Worm (Caenorhabditis elegans) whole organism, L1 larva: ENCODE data around the gene fbxc-45.

Source experiments
- Y116A8C.19 ChIP-seq: sonication (generic microtip); optimal IDR thresholded peaks from 2 replicates; lab custom pipeline; 2016; ENCODE audit warnings: missing compliant biosample characterization, missing genetic modification characterization, borderline replicate concordance
- aha-1 ChIP-seq: fragments of 150-350 bp; optimal IDR thresholded peaks from 2 replicates; lab custom pipeline; 2014; ENCODE audit warnings: missing biosample characterization, missing genetic modification characterization
- alr-1 ChIP-seq: fragments of 200-800 bp; sonication (Bioruptor generic); optimal IDR thresholded peaks from 2 replicates; lab custom pipeline; 2018; ENCODE audit warnings: borderline replicate concordance, mild to moderate bottlenecking, missing genetic modification characterization, missing compliant biosample characterization
- blmp-1 ChIP-seq: fragments of 150-350 bp; optimal IDR thresholded peaks from 2 replicates; lab custom pipeline; 2014; ENCODE audit warnings: missing biosample characterization, missing genetic modification characterization
- ceh-63 ChIP-seq: fragments of 200-800 bp; sonication (Bioruptor generic); optimal IDR thresholded peaks from 2 replicates; lab custom pipeline; 2018; ENCODE audit warnings: mild to moderate bottlenecking, missing genetic modification characterization, missing compliant biosample characterization
- ceh-82 ChIP-seq, 3 experiments: fragments of 150-350 bp in 1 of 3; sonication (generic microtip) in 2 of 3; optimal IDR thresholded peaks; 2 replicates each; lab custom pipeline; 2014 to 2017; ENCODE audit warnings: missing biosample characterization in 3 of 3, missing genetic modification characterization in 3 of 3
- ceh-88 ChIP-seq: fragments of 200-800 bp; sonication (Bioruptor generic); IDR thresholded peaks from 2 replicates; pipeline ENCODE4 v1.3.6; 2022; ENCODE audit warnings: missing genetic modification characterization, missing compliant biosample characterization
- ceh-90 ChIP-seq: sonication (generic microtip); optimal IDR thresholded peaks from 2 replicates; lab custom pipeline; 2016; ENCODE audit warnings: missing genetic modification characterization, missing compliant biosample characterization
- ces-1 ChIP-seq: fragments of 150-350 bp; optimal IDR thresholded peaks from 2 replicates; lab custom pipeline; 2014; ENCODE audit warnings: missing biosample characterization, missing genetic modification reagents, missing genetic modification characterization
- efl-1 ChIP-seq, 4 experiments: fragments of 150-350 bp; optimal IDR thresholded peaks in 3 of 4; peaks in 1 of 4; 1 replicate in 1 of 4; 2 replicates in 3 of 4; lab custom pipeline; 2014; ENCODE audit warnings: missing biosample characterization in 2 of 4, missing genetic modification characterization in 2 of 4, missing genetic modification reagents in 2 of 4
- efl-3 ChIP-seq: fragments of 200-800 bp; sonication (Bioruptor generic); optimal IDR thresholded peaks from 2 replicates; lab custom pipeline; 2018; ENCODE audit warnings: mild to moderate bottlenecking, missing genetic modification characterization, missing compliant biosample characterization
- egl-27 ChIP-seq, 2 experiments: fragments of 150-350 bp in 1 of 2; sonication (generic microtip); optimal IDR thresholded peaks; 3 replicates each; lab custom pipeline; 2017 to 2018; ENCODE audit warnings: missing biosample characterization in 2 of 2, missing genetic modification characterization in 2 of 2, missing genetic modification reagents in 2 of 2
- ets-5 ChIP-seq: fragments of 200-800 bp; sonication (Bioruptor generic); IDR thresholded peaks from 2 replicates; pipeline ENCODE4 v1.3.6; 2022; ENCODE audit warnings: missing genetic modification characterization, missing compliant biosample characterization
- fos-1 ChIP-seq: fragments of 150-350 bp; optimal IDR thresholded peaks from 2 replicates; lab custom pipeline; 2014; ENCODE audit warnings: missing biosample characterization, missing genetic modification characterization
- grh-1 ChIP-seq: fragments of 200-800 bp; sonication (Bioruptor generic); IDR thresholded peaks from 2 replicates; pipeline ENCODE4 v1.3.6; 2022; ENCODE audit warnings: missing genetic modification reagents, missing genetic modification characterization, missing compliant biosample characterization
- hlh-4 ChIP-seq: sonication (generic microtip); optimal IDR thresholded peaks from 2 replicates; lab custom pipeline; 2016; ENCODE audit warnings: mild to moderate bottlenecking, missing genetic modification characterization, missing compliant biosample characterization
- hpl-2 ChIP-seq: fragments of 150-350 bp; optimal IDR thresholded peaks from 2 replicates; lab custom pipeline; 2014; ENCODE audit warnings: missing biosample characterization, missing genetic modification reagents, missing genetic modification characterization
- lin-13 ChIP-seq: fragments of 150-350 bp; optimal IDR thresholded peaks from 2 replicates; lab custom pipeline; 2014; ENCODE audit warnings: missing biosample characterization, missing genetic modification reagents, missing genetic modification characterization
- lin-14 ChIP-seq: fragments of 200-800 bp; sonication (Bioruptor generic); optimal IDR thresholded peaks from 2 replicates; lab custom pipeline; 2018; ENCODE audit warnings: mild to moderate bottlenecking, missing genetic modification characterization, moderate library complexity, missing compliant biosample characterization
- lin-35 ChIP-seq, 2 experiments: fragments of 150-350 bp; optimal IDR thresholded peaks; 2 replicates each; lab custom pipeline; 2014; ENCODE audit warnings: missing biosample characterization in 2 of 2, missing genetic modification characterization in 2 of 2, missing genetic modification reagents in 2 of 2
- lsy-2 ChIP-seq, 2 experiments: fragments of 150-350 bp; optimal IDR thresholded peaks; 2 replicates each; lab custom pipeline; 2014; ENCODE audit warnings: missing biosample characterization in 2 of 2, missing genetic modification characterization in 2 of 2
- mab-9 ChIP-seq: fragments of 200-800 bp; sonication (Bioruptor generic); IDR thresholded peaks from 2 replicates; pipeline ENCODE4 v1.3.6; 2022; ENCODE audit warnings: missing genetic modification reagents, missing genetic modification characterization, missing compliant biosample characterization
- mdl-1 ChIP-seq, 2 experiments: fragments of 150-350 bp; optimal IDR thresholded peaks; 2 replicates each; lab custom pipeline; 2014 to 2017; ENCODE audit warnings: missing biosample characterization in 2 of 2, missing genetic modification characterization in 2 of 2, inconsistent platforms in 1 of 2
- mef-2 ChIP-seq: fragments of 150-350 bp; optimal IDR thresholded peaks from 2 replicates; lab custom pipeline; 2014; ENCODE audit warnings: missing biosample characterization, missing genetic modification characterization
- mep-1 ChIP-seq: fragments of 150-350 bp; optimal IDR thresholded peaks from 2 replicates; lab custom pipeline; 2014; ENCODE audit warnings: missing biosample characterization, missing genetic modification characterization
- nhr-12 ChIP-seq: sonication (generic microtip); optimal IDR thresholded peaks from 2 replicates; lab custom pipeline; 2017; ENCODE audit warnings: missing biosample characterization, missing genetic modification characterization
- nhr-19 ChIP-seq: fragments of 200-800 bp; sonication (Bioruptor generic); conservative IDR thresholded peaks from 2 replicates; pipeline ENCODE4 v1.3.6; 2022; ENCODE audit warnings: missing genetic modification characterization, missing compliant biosample characterization
- nhr-20 ChIP-seq: sonication (generic microtip); optimal IDR thresholded peaks from 2 replicates; lab custom pipeline; 2016; ENCODE audit warnings: mild to moderate bottlenecking, missing genetic modification characterization, missing compliant biosample characterization
- nhr-28 ChIP-seq: fragments of 150-350 bp; optimal IDR thresholded peaks from 2 replicates; lab custom pipeline; 2014; ENCODE audit warnings: missing biosample characterization, missing genetic modification characterization
- nhr-71 ChIP-seq: sonication (generic microtip); optimal IDR thresholded peaks from 2 replicates; lab custom pipeline; 2016; ENCODE audit warnings: mild to moderate bottlenecking, missing genetic modification characterization, moderate library complexity, missing compliant biosample characterization
- nhr-77 ChIP-seq: fragments of 150-350 bp; optimal IDR thresholded peaks from 2 replicates; lab custom pipeline; 2014; ENCODE audit warnings: missing biosample characterization, missing genetic modification characterization
- nhr-85 ChIP-seq: sonication (generic microtip); peaks from one replicate; lab custom pipeline; 2016; ENCODE audit warnings: missing genetic modification characterization, inconsistent platforms, missing compliant biosample characterization
- pag-3 ChIP-seq: sonication (generic microtip); optimal IDR thresholded peaks from 2 replicates; lab custom pipeline; 2017; ENCODE audit warnings: missing genetic modification characterization, mild to moderate bottlenecking, missing compliant biosample characterization, antibody characterized with exemption, borderline replicate concordance; ENCODE audit not compliant: insufficient read depth
- pqm-1 ChIP-seq: sonication (generic microtip); optimal IDR thresholded peaks from 3 replicates; lab custom pipeline; 2017; ENCODE audit warnings: missing biosample characterization, missing genetic modification characterization
- rnt-1 ChIP-seq: sonication (generic microtip); optimal IDR thresholded peaks from 2 replicates; lab custom pipeline; 2016; ENCODE audit warnings: mild to moderate bottlenecking, missing genetic modification characterization, moderate library complexity, missing compliant biosample characterization
- skn-1 ChIP-seq: fragments of 150-350 bp; optimal IDR thresholded peaks from 2 replicates; lab custom pipeline; 2014; ENCODE audit warnings: missing biosample characterization, missing genetic modification characterization
- snpc-4 ChIP-seq: fragments of 150-350 bp; optimal IDR thresholded peaks from 2 replicates; lab custom pipeline; 2014; ENCODE audit warnings: missing biosample characterization, missing genetic modification characterization
- sox-4 ChIP-seq: sonication (generic microtip); optimal IDR thresholded peaks from 2 replicates; lab custom pipeline; 2016; ENCODE audit warnings: missing genetic modification characterization, missing compliant biosample characterization
- sup-37 ChIP-seq: fragments of 200-800 bp; sonication (Bioruptor generic); optimal IDR thresholded peaks from 2 replicates; lab custom pipeline; 2018; ENCODE audit warnings: mild to moderate bottlenecking, missing genetic modification characterization, missing compliant biosample characterization
- unc-30 ChIP-seq: sonication (generic microtip); optimal IDR thresholded peaks from 2 replicates; lab custom pipeline; 2017; ENCODE audit warnings: missing biosample characterization, missing genetic modification characterization
- unc-62 ChIP-seq: fragments of 150-350 bp; optimal IDR thresholded peaks from 2 replicates; lab custom pipeline; 2014; ENCODE audit warnings: missing biosample characterization, missing genetic modification reagents, missing genetic modification characterization
- unc-86 ChIP-seq: sonication (generic microtip); optimal IDR thresholded peaks from 2 replicates; lab custom pipeline; 2016; ENCODE audit warnings: missing genetic modification characterization, missing compliant biosample characterization
- vab-15 ChIP-seq: sonication (generic microtip); optimal IDR thresholded peaks from 2 replicates; lab custom pipeline; 2017; ENCODE audit warnings: missing genotype, mild to moderate bottlenecking, missing genetic modification characterization, missing compliant biosample characterization
- xbp-1 ChIP-seq: sonication (generic microtip); optimal IDR thresholded peaks from 2 replicates; lab custom pipeline; 2016; ENCODE audit warnings: missing genetic modification characterization, missing compliant biosample characterization
- zag-1 ChIP-seq: fragments of 150-350 bp; optimal IDR thresholded peaks from 2 replicates; lab custom pipeline; 2014; ENCODE audit warnings: missing biosample characterization, missing genetic modification characterization
- zip-4 ChIP-seq: fragments of 200-800 bp; sonication (Bioruptor generic); optimal IDR thresholded peaks from 2 replicates; lab custom pipeline; 2018; ENCODE audit warnings: mild to moderate bottlenecking, missing genetic modification characterization, moderate library complexity, missing compliant biosample characterization
- ztf-11 ChIP-seq, 2 experiments: sonication (generic microtip); optimal IDR thresholded peaks; 2 replicates each; lab custom pipeline; 2016 to 2017; ENCODE audit warnings: missing genetic modification characterization in 2 of 2, missing biosample characterization in 1 of 2, missing compliant biosample characterization in 1 of 2
- ztf-4 ChIP-seq: fragments of 150-350 bp; optimal IDR thresholded peaks from 2 replicates; lab custom pipeline; 2014; ENCODE audit warnings: missing biosample characterization, missing genetic modification characterization

Gene fbxc-45

DNA sequence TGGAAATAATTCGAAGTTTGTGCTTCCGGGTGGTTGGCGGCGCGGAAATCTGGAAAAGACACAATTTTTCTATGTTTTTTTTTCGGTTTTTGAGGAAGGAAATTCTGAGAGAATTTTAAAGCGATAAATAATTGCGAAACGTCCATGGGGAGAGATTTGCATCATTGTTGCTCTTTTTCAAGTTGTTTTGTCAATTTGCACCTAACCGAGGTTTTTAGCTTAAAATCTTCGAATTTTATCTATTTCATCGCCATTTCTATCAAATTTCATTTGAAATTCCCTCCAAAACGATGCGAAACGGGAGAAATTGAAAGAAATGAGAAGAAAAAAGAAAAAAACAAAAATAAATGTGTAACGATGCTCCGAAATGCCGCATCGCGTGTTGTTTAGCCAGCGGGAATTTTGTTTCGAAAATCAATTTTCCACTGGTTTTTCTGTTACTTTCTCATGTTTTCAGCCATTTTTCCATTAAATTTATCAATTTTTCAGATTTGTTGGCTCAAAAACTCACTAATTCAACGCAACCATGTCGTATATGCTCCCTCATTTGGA is 31.6 kb downstream of the fbxc-45 start, which contains the start of the genes nprt-1 and dib-1 (continued):
- TF ChIP-seq mdl-1 (tag; optimal IDR thresholded peaks at IDR 0.05; lab: Kevin White, UChicago), result peak in 1 of 2 experiments; percentile 16
- TF ChIP-seq ceh-63, result no peak
- TF ChIP-seq Y116A8C.19 (tag; lab: Kevin White, UChicago), result no peak
- TF ChIP-seq unc-62 (GFP tag; lab: Kevin White, UChicago), result no peak
- TF ChIP-seq unc-86 (tag; lab: Kevin White, UChicago), result no peak
- peak; percentile 65 to 94 for TF ChIP-seq efl-1 (optimal IDR thresholded peaks at IDR 0.05; lab: Kevin White, UChicago)
- peak; percentile 92 to 99 for TF ChIP-seq efl-1 (GFP tag; optimal IDR thresholded peaks at IDR 0.05 in 1 of 2; lab: Kevin White, UChicago)
- no peak for TF ChIP-seq nhr-77 (tag; lab: Kevin White, UChicago)
- peak; percentile 48 for TF ChIP-seq rnt-1 (tag; lab: Kevin White, UChicago)
- TF ChIP-seq ets-5 (GFP tag; lab: Robert Waterston, UW), result no peak
- peak; percentile 93 to 96 for TF ChIP-seq lin-35 (GFP tag; optimal IDR thresholded peaks at IDR 0.05; lab: Kevin White, UChicago)
- no peak for TF ChIP-seq hpl-2 (GFP tag; lab: Kevin White, UChicago)
- no peak for TF ChIP-seq aha-1 (tag; lab: Kevin White, UChicago)
- TF ChIP-seq hlh-4 (tag; lab: Kevin White, UChicago), result no peak
- TF ChIP-seq snpc-4, result peak; percentile 25
- peak; percentile 8 for TF ChIP-seq ceh-90
- TF ChIP-seq ztf-11 (tag; optimal IDR thresholded peaks at IDR 0.05; lab: Kevin White, UChicago), result no peak
- TF ChIP-seq ceh-82 (tag; optimal IDR thresholded peaks at IDR 0.05; lab: Kevin White, UChicago), result peak; percentile 34 to 49 (median 43)
- TF ChIP-seq nhr-85, result peak; percentile 63
- TF ChIP-seq zip-4, result no peak
- no peak for TF ChIP-seq sup-37 (GFP tag; lab: Kevin White, UChicago)
- TF ChIP-seq efl-3, result no peak
- peak; percentile 76 for TF ChIP-seq nhr-71 (tag; lab: Kevin White, UChicago)
- TF ChIP-seq lin-14 (GFP tag; lab: Kevin White, UChicago), result peak; percentile 56
- peak; percentile 71 for TF ChIP-seq skn-1 (tag; lab: Kevin White, UChicago)
- no peak for TF ChIP-seq ceh-88 (GFP tag; lab: Robert Waterston, UW)
- TF ChIP-seq pag-3 (tag; lab: Kevin White, UChicago), result no peak
- TF ChIP-seq unc-30 (tag; lab: Kevin White, UChicago), result no peak
- TF ChIP-seq blmp-1 (tag; lab: Kevin White, UChicago), result peak; percentile 59
- no peak for TF ChIP-seq nhr-28
- no peak for TF ChIP-seq grh-1 (GFP tag; lab: Robert Waterston, UW)
- TF ChIP-seq xbp-1 (tag; lab: Kevin White, UChicago), result peak; percentile 71
- TF ChIP-seq vab-15 (tag; lab: Kevin White, UChicago), result no peak
- peak; percentile 20 for TF ChIP-seq fos-1 (tag; lab: Kevin White, UChicago)
- no peak for TF ChIP-seq lin-13 (GFP tag; lab: Kevin White, UChicago)
- TF ChIP-seq mef-2 (tag; lab: Kevin White, UChicago), result no peak
- TF ChIP-seq nhr-20 (tag; lab: Kevin White, UChicago), result peak; percentile 45
- no peak for TF ChIP-seq ces-1 (GFP tag; lab: Kevin White, UChicago)
- TF ChIP-seq egl-27 (tag; optimal IDR thresholded peaks at IDR 0.05; lab: Kevin White, UChicago), result no peak
- peak; percentile 54 for TF ChIP-seq nhr-19 (GFP tag; lab: Robert Waterston, UW)
- TF ChIP-seq nhr-12 (tag; lab: Kevin White, UChicago), result no peak
- TF ChIP-seq mab-9 (GFP tag; lab: Robert Waterston, UW), result no peak
- TF ChIP-seq lsy-2 (tag; optimal IDR thresholded peaks at IDR 0.05; lab: Kevin White, UChicago), result peak; percentile 70 to 89
- no peak for TF ChIP-seq ztf-4 (tag; lab: Kevin White, UChicago)
- no peak for TF ChIP-seq zag-1 (tag; lab: Kevin White, UChicago)
- TF ChIP-seq alr-1, result no peak
- TF ChIP-seq mep-1 (tag; lab: Kevin White, UChicago), result peak; percentile 60
- no peak for TF ChIP-seq pqm-1 (tag; lab: Kevin White, UChicago)
- TF ChIP-seq sox-4 (tag; lab: Kevin White, UChicago), result no peak
